Worm (Caenorhabditis elegans): ENCODE measurements around the gene faah-6.

DNA sequence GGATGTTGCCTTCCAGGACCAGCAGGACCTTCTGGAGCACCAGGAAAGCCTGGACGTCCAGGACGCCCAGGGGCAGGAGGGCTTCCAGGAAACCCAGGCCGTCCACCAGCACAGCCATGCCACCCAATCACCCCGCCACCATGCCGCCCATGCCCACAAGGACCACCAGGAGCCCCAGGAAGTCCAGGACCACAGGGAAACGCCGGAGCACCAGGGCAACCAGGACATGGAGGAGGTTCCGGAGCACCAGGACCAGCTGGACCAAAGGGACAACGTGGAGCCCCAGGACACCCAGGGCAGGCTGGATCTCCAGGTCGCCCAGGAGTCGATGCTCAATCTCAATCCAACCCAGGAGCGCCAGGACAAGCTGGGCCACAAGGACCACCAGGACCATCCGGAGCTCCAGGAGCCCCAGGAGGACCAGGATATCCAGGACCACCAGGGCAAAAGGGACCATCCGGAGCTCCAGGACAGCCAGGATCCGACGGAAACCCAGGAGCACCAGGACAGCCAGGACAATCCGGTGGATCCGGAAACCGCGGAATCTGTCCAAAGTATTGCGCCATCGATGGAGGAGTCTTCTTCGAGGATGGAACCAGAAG, 54.2 kb downstream of the faah-6 start:
- no peak for TF ChIP-seq skn-1 (tag; optimal IDR thresholded peaks at IDR 0.05)
- TF ChIP-seq elt-2 (tag; optimal IDR thresholded peaks at IDR 0.05) = no peak
- no peak for TF ChIP-seq ztf-4 (tag; optimal IDR thresholded peaks at IDR 0.05)
- TF ChIP-seq lin-15B (tag; optimal IDR thresholded peaks at IDR 0.05) = no peak
- no peak for TF ChIP-seq ZK546.5 (tag; optimal IDR thresholded peaks at IDR 0.05)
- no peak for TF ChIP-seq pqm-1 (tag; optimal IDR thresholded peaks at IDR 0.05)
- TF ChIP-seq aly-2 (tag; optimal IDR thresholded peaks at IDR 0.05) = no peak
- no peak for TF ChIP-seq R02D3.7 (tag; optimal IDR thresholded peaks at IDR 0.05)
- no peak for TF ChIP-seq snpc-4 (tag; optimal IDR thresholded peaks at IDR 0.05)
- TF ChIP-seq egl-27 (tag; optimal IDR thresholded peaks at IDR 0.05) = no peak
